Fruit fly (Drosophila melanogaster) whole organism, embryonic: ENCODE data around the gene CG10365.

Experiments
- Atf3 ChIP-seq: fragments of 200-800 bp; sonication (Bioruptor generic); optimal IDR thresholded peaks from 3 replicates; lab custom pipeline; 2016; ENCODE audit warnings: missing biosample characterization, missing genetic modification characterization
- Blimp-1 ChIP-seq: fragments of 200-800 bp; sonication (Bioruptor generic); optimal IDR thresholded peaks from 3 replicates; lab custom pipeline; 2018; ENCODE audit warnings: missing biosample characterization, missing genetic modification characterization, mild to moderate bottlenecking, moderate library complexity, missing genetic modification reagents
- CG11247 ChIP-seq: fragments of 200-800 bp; sonication (Bioruptor generic); IDR thresholded peaks from 2 replicates; pipeline ENCODE4 v1.3.6; 2022; ENCODE audit warnings: missing biosample characterization, missing genetic modification characterization
- CG11695 ChIP-seq: fragments of 200-800 bp; sonication (Bioruptor generic); IDR thresholded peaks from 3 replicates; pipeline ENCODE4 v1.3.6; 2022; ENCODE audit warnings: missing biosample characterization, missing genetic modification characterization
- CG12769 ChIP-seq: fragments of 200-800 bp; sonication (Bioruptor generic); optimal IDR thresholded peaks from 2 replicates; lab custom pipeline; 2019; ENCODE audit warnings: missing biosample characterization, mild to moderate bottlenecking, missing genetic modification characterization, moderate library complexity
- CG13624 ChIP-seq: fragments of 200-800 bp; sonication (Bioruptor generic); optimal IDR thresholded peaks from 2 replicates; lab custom pipeline; 2016; ENCODE audit warnings: missing biosample characterization, missing genetic modification characterization
- CG17328 ChIP-seq: fragments of 200-800 bp; sonication (Bioruptor generic); IDR thresholded peaks from 2 replicates; pipeline ENCODE4 v1.3.6; 2022; ENCODE audit warnings: missing biosample characterization, missing genetic modification characterization
- CG18619 ChIP-seq: fragments of 200-800 bp; sonication (Bioruptor generic); optimal IDR thresholded peaks from 3 replicates; lab custom pipeline; 2017; ENCODE audit warnings: missing biosample characterization, mild to moderate bottlenecking, missing genetic modification characterization
- CG2199 ChIP-seq: fragments of 200-800 bp; sonication (Bioruptor generic); IDR thresholded peaks from 3 replicates; pipeline ENCODE4 v1.3.6; 2022; ENCODE audit warnings: missing biosample characterization, missing genetic modification characterization
- CG31441 ChIP-seq: fragments of 200-800 bp; sonication (Bioruptor generic); IDR thresholded peaks from 2 replicates; pipeline ENCODE4 v1.3.6; 2022; ENCODE audit warnings: missing biosample characterization, missing genetic modification characterization
- CG4820 ChIP-seq: fragments of 200-800 bp; sonication (Bioruptor generic); optimal IDR thresholded peaks from 3 replicates; lab custom pipeline; 2016; ENCODE audit warnings: missing biosample characterization, missing genetic modification characterization
- CG6254 ChIP-seq: fragments of 200-800 bp; sonication (Bioruptor generic); optimal IDR thresholded peaks from 3 replicates; lab custom pipeline; 2017; ENCODE audit warnings: mild to moderate bottlenecking, missing biosample characterization, missing genetic modification reagents, missing genetic modification characterization
- CG7839 ChIP-seq: fragments of 200-800 bp; sonication (Bioruptor generic); optimal IDR thresholded peaks from 3 replicates; lab custom pipeline; 2018; ENCODE audit warnings: missing biosample characterization, mild to moderate bottlenecking, missing genetic modification characterization, moderate library complexity
- CG7963 ChIP-seq: fragments of 200-800 bp; sonication (Bioruptor generic); IDR thresholded peaks from 3 replicates; pipeline ENCODE4 v1.3.6; 2022; ENCODE audit warnings: missing biosample characterization, missing genetic modification characterization; ENCODE audit not compliant: partially characterized antibody
- CG8089 ChIP-seq: fragments of 200-800 bp; sonication (Bioruptor generic); optimal IDR thresholded peaks from 3 replicates; lab custom pipeline; 2016; ENCODE audit warnings: missing biosample characterization, missing genetic modification characterization
- CG8359 ChIP-seq: fragments of 200-800 bp; sonication (Bioruptor generic); optimal IDR thresholded peaks from 2 replicates; lab custom pipeline; 2017; ENCODE audit warnings: missing biosample characterization, mild to moderate bottlenecking, missing genetic modification characterization, borderline replicate concordance
- ERR ChIP-seq: fragments of 200-800 bp; sonication (Bioruptor generic); optimal IDR thresholded peaks from 2 replicates; lab custom pipeline; 2016; ENCODE audit warnings: missing biosample characterization, missing genetic modification characterization
- Elba2 ChIP-seq: fragments of 200-800 bp; sonication (Bioruptor generic); optimal IDR thresholded peaks from 3 replicates; lab custom pipeline; 2016; ENCODE audit warnings: missing biosample characterization, missing genetic modification characterization
- H15 ChIP-seq: fragments of 200-800 bp; sonication (Bioruptor generic); IDR thresholded peaks from 3 replicates; pipeline ENCODE4 v1.3.6; 2022; ENCODE audit warnings: missing biosample characterization, missing genetic modification characterization
- Hsf ChIP-seq: fragments of 200-800 bp; sonication (Bioruptor generic); optimal IDR thresholded peaks from 3 replicates; lab custom pipeline; 2016; ENCODE audit warnings: missing biosample characterization, missing genetic modification characterization
- Med ChIP-seq: fragments of 200-800 bp; sonication (Bioruptor generic); peaks from one replicate; lab custom pipeline; 2016; ENCODE audit warnings: missing biosample characterization, missing genetic modification characterization, mild to moderate bottlenecking, inconsistent platforms, moderate library complexity
- NFAT ChIP-seq: fragments of 200-800 bp; sonication (Bioruptor generic); IDR thresholded peaks from 2 replicates; pipeline ENCODE4 v1.3.6; 2022; ENCODE audit warnings: missing biosample characterization, missing genetic modification characterization
- Opbp ChIP-seq: fragments of 200-800 bp; sonication (Bioruptor generic); IDR thresholded peaks from 3 replicates; pipeline ENCODE4 v1.3.6; 2022; ENCODE audit warnings: missing biosample characterization, missing genetic modification characterization; ENCODE audit not compliant: partially characterized antibody
- Pdp1 ChIP-seq, 2 experiments: fragments of 200-800 bp; sonication (Bioruptor generic); optimal IDR thresholded peaks; 3 replicates each; lab custom pipeline; 2016; ENCODE audit warnings: missing biosample characterization in 2 of 2, missing genetic modification characterization in 2 of 2, mild to moderate bottlenecking in 1 of 2, moderate library complexity in 1 of 2
- Poxn ChIP-seq: fragments of 200-800 bp; sonication (Bioruptor generic); IDR thresholded peaks from 2 replicates; pipeline ENCODE4 v1.3.6; 2022; ENCODE audit warnings: missing biosample characterization, missing genetic modification characterization
- Scr ChIP-seq: fragments of 200-800 bp; sonication (Bioruptor generic); IDR thresholded peaks from 2 replicates; pipeline ENCODE4 v1.3.6; 2022; ENCODE audit warnings: missing biosample characterization, missing genetic modification characterization; ENCODE audit not compliant: partially characterized antibody
- Sin3A ChIP-seq: fragments of >200 bp; optimal IDR thresholded peaks from 2 replicates; lab custom pipeline; 2018
- Sox102F ChIP-seq: fragments of 200-800 bp; sonication (Bioruptor generic); optimal IDR thresholded peaks from 2 replicates; lab custom pipeline; 2018; ENCODE audit warnings: missing biosample characterization, mild to moderate bottlenecking, missing genetic modification characterization, moderate library complexity
- YL-1 ChIP-seq: fragments of 200-800 bp; sonication (Bioruptor generic); optimal IDR thresholded peaks from 3 replicates; lab custom pipeline; 2017; ENCODE audit warnings: missing biosample characterization, mild to moderate bottlenecking, missing genetic modification characterization
- ash1 ChIP-seq: fragments of 200-800 bp; sonication (Bioruptor generic); optimal IDR thresholded peaks from 2 replicates; lab custom pipeline; 2018; ENCODE audit warnings: missing biosample characterization, mild to moderate bottlenecking, missing genetic modification characterization
- bsh ChIP-seq, 2 experiments: fragments of 200-800 bp; sonication (Bioruptor generic); optimal IDR thresholded peaks; 2 replicates each; lab custom pipeline; 2017 to 2018; ENCODE audit warnings: mild to moderate bottlenecking in 2 of 2, missing biosample characterization in 2 of 2, missing genetic modification characterization in 2 of 2, moderate library complexity in 1 of 2
- dimm ChIP-seq: fragments of 200-800 bp; sonication (Bioruptor generic); IDR thresholded peaks from 2 replicates; pipeline ENCODE4 v1.3.6; 2022; ENCODE audit warnings: missing biosample characterization, missing genetic modification characterization
- dmrt99B ChIP-seq: fragments of 200-800 bp; sonication (Bioruptor generic); optimal IDR thresholded peaks from 2 replicates; lab custom pipeline; 2018; ENCODE audit warnings: missing biosample characterization, mild to moderate bottlenecking, missing genetic modification characterization, moderate library complexity
- dpn ChIP-seq, 2 experiments: fragments of 200-800 bp; sonication (Bioruptor generic); optimal IDR thresholded peaks; 3 replicates each; lab custom pipeline; 2016; ENCODE audit warnings: missing biosample characterization in 2 of 2, missing genetic modification characterization in 2 of 2
- eve ChIP-seq, 2 experiments: fragments of >200 bp; optimal IDR thresholded peaks; 2 replicates each; lab custom pipeline; 2017; ENCODE audit warnings: missing biosample characterization in 2 of 2, missing genetic modification characterization in 2 of 2
- fd64A ChIP-seq: fragments of 200-800 bp; sonication (Bioruptor generic); optimal IDR thresholded peaks from 3 replicates; lab custom pipeline; 2018; ENCODE audit warnings: missing biosample characterization, mild to moderate bottlenecking, missing genetic modification characterization
- gce ChIP-seq: fragments of 200-800 bp; sonication (Bioruptor generic); IDR thresholded peaks from 3 replicates; pipeline ENCODE4 v1.3.6; 2022; ENCODE audit warnings: missing biosample characterization, missing genetic modification characterization
- insv ChIP-seq, 2 experiments: fragments of 200-800 bp; sonication (Bioruptor generic); optimal IDR thresholded peaks; 3 replicates each; lab custom pipeline; 2016 to 2018; ENCODE audit warnings: missing biosample characterization in 2 of 2, missing genetic modification characterization in 2 of 2
- jumu ChIP-seq: fragments of 200-800 bp; sonication (Bioruptor generic); optimal IDR thresholded peaks from 3 replicates; lab custom pipeline; 2016; ENCODE audit warnings: missing biosample characterization, missing genetic modification characterization
- kay ChIP-seq: fragments of 200-800 bp; sonication (Bioruptor generic); optimal IDR thresholded peaks from 2 replicates; lab custom pipeline; 2016; ENCODE audit warnings: missing biosample characterization, missing genetic modification characterization
- mld ChIP-seq: fragments of 200-800 bp; sonication (Bioruptor generic); IDR thresholded peaks from 3 replicates; pipeline ENCODE4 v1.3.6; 2022; ENCODE audit warnings: missing biosample characterization, missing genetic modification characterization; ENCODE audit not compliant: partially characterized antibody
- sr ChIP-seq: fragments of 200-800 bp; sonication (Bioruptor generic); IDR thresholded peaks from 3 replicates; pipeline ENCODE4 v1.3.6; 2022; ENCODE audit warnings: missing biosample characterization, missing genetic modification characterization
- unpg ChIP-seq: fragments of 200-800 bp; sonication (Bioruptor generic); optimal IDR thresholded peaks from 3 replicates; lab custom pipeline; 2018; ENCODE audit warnings: missing biosample characterization, mild to moderate bottlenecking, missing genetic modification characterization, moderate library complexity
- wek ChIP-seq: fragments of 200-800 bp; sonication (Bioruptor generic); optimal IDR thresholded peaks from 3 replicates; lab custom pipeline; 2018; ENCODE audit warnings: missing biosample characterization, mild to moderate bottlenecking, missing genetic modification characterization, moderate library complexity
- zfh1 ChIP-seq: fragments of 200-800 bp; sonication (Bioruptor generic); IDR thresholded peaks from 3 replicates; pipeline ENCODE4 v1.3.6; 2022; ENCODE audit warnings: missing biosample characterization, missing genetic modification characterization

CG10365 gene

DNA sequence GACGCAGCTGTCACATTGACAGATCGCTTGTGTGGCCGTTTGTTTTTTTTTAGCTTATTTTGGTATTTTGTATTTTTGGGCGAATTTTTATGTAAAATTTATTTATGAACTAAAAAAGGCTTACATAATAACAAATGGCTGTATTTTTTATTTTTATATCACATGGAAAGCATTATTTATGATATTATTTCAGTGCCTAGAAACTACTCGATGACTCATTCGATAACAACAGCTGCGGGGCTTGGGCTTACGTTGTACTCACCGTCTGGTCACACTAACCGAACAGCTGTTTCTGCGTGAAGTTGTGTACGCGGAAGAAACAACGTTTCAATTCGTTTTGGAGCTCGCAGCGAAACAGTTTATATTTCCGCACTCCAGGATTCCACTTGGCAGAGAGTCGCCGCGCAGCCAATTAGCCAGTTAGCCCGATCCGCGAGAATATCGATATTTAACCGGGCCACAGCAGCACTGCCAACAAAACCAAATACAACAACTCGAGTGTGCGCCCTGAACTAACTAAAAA is 9.9 kb downstream of the CG10365 start, which contains the start of the genes Hmgcr and Rpn9 (continued):
- TF ChIP-seq CG13624 (GFP tag; lab: Kevin White, UChicago) = peak; percentile 14
- peak; percentile 30 for TF ChIP-seq wek (GFP tag; lab: Kevin White, UChicago)
- TF ChIP-seq Sin3A (lab: Kevin White, UChicago) = peak; percentile 95
- TF ChIP-seq CG31441 = peak; percentile 42
- no peak for TF ChIP-seq ash1 (GFP tag; lab: Kevin White, UChicago)
- TF ChIP-seq Opbp (GFP tag; lab: Robert Waterston, UW) = 0 out of 3 replicates have a peak, but pooled peaks have one; percentile 48
- TF ChIP-seq CG4820 (GFP tag; lab: Kevin White, UChicago) = no peak
- no peak for TF ChIP-seq Poxn (GFP tag; lab: Robert Waterston, UW)
- peak; percentile 87 for TF ChIP-seq YL-1
- TF ChIP-seq CG7963 (GFP tag; lab: Robert Waterston, UW) = 0 out of 3 replicates have a peak, but pooled peaks have one; percentile 22
- TF ChIP-seq zfh1 (GFP tag; lab: Robert Waterston, UW) = no peak
- peak; percentile 21 for TF ChIP-seq unpg (GFP tag; lab: Kevin White, UChicago)
- TF ChIP-seq mld (GFP tag; lab: Robert Waterston, UW) = 0 out of 3 replicates have a peak, but pooled peaks have one; percentile 64
- TF ChIP-seq Scr (GFP tag; lab: Robert Waterston, UW) = 0 out of 2 replicates have a peak, but pooled peaks have one; percentile 24
- TF ChIP-seq ERR (GFP tag; lab: Kevin White, UChicago) = peak; percentile 11
- no peak for TF ChIP-seq Atf3 (GFP tag; lab: Kevin White, UChicago)
- peak; percentile 0 for TF ChIP-seq CG8089 (GFP tag; lab: Kevin White, UChicago)

DNA sequence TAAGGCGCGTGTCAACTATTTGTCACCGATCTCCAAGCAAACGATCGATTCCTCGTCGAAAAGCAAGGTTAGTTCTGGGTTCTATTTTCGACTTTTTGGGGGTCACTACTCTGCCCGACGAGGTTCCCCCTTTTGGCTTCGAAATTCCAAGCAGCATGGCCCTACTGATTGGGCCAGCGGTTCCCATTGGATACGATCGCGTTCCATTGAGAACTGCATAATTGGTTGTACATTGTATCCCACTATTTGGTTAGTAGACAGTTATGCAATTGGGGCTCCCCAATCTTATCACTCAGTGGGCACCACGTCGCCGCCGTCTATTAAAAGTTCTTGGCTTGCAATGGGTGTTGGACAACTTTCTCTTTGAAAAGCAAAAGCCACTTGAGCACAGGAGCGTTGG is 10.6 kb downstream of the CG10365 start:
- TF ChIP-seq insv (GFP tag; optimal IDR thresholded peaks at IDR 0.05; lab: Kevin White, UChicago) (peak in 1 of 2 experiments; percentile 54), gce (GFP tag; lab: Robert Waterston, UW) (peak; percentile 32; the same call in 1 of the 3 replicates), CG12769 (tag; lab: Kevin White, UChicago) (peak; percentile 24), CG2199 (GFP tag; lab: Robert Waterston, UW) (0 out of 3 replicates have a peak, but pooled peaks have one; percentile 22), Blimp-1 (peak; percentile 68), Elba2 (peak; percentile 51), kay (GFP tag; lab: Kevin White, UChicago) (no peak), Med (GFP tag; lab: Kevin White, UChicago) (peak; percentile 18), dimm (no peak), sr (no peak), CG8359 (GFP tag; lab: Kevin White, UChicago) (peak; percentile 16), Pdp1 (GFP tag; optimal IDR thresholded peaks at IDR 0.05; lab: Kevin White, UChicago) (peak in 1 of 2 experiments; percentile 91)

DNA sequence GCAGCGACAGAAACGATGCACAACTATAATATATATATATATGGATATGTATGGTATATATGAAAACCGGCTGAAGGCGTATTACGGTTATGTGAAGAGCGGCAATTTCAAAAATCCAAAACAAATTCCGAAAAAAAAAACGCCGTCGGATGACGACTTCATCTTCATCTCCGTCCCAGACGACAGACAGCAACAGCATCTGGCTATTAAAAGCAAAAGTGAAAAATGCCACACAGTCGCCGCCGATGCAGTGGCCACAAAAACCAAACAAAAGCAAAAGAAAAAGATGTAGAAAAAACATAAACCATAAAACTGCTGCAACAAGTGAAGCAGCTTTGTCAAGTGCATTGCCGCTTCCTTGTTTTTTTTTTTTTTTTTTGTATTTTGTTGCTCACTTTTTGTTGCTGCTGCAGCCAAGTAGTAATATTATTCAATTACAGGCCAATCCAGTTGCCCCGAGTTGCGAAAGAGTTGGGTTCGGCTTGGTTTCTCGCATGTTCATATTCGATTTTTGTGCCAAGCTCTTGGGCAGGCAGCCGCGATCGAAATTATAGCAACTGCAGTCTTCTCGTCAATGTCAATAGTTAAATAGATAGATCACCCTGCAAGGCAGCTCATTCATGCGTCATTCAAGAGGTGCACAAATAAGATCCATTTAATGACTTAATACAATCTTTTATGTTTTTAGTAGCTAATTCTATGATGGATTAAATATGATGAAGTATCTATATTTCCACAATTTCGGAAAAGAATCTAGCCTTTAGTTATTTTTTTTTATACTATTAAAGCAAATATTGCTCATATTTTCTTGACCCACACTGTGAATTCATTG is 11.7 kb downstream of the CG10365 start:
- TF ChIP-seq zfh1 (GFP tag; lab: Robert Waterston, UW) (peak; percentile 39; the same call in 1 of the 3 replicates), dmrt99B (peak; percentile 73), NFAT (GFP tag; lab: Robert Waterston, UW) (no peak), CG17328 (GFP tag; lab: Robert Waterston, UW) (no peak), CG11695 (GFP tag; lab: Robert Waterston, UW) (peak; percentile 13; the same call in 1 of the 3 replicates), fd64A (GFP tag; lab: Kevin White, UChicago) (no peak), eve (GFP tag; optimal IDR thresholded peaks at IDR 0.05; lab: Kevin White, UChicago) (peak in 1 of 2 experiments; percentile 81), Hsf (peak; percentile 24), Sox102F (GFP tag; lab: Kevin White, UChicago) (peak; percentile 48), CG6254 (peak; percentile 23), unpg (GFP tag; lab: Kevin White, UChicago) (peak; percentile 23), CG18619 (GFP tag; lab: Kevin White, UChicago) (no peak), H15 (no peak), CG2199 (GFP tag; lab: Robert Waterston, UW) (0 out of 3 replicates have a peak, but pooled peaks have one; percentile 63), CG11247 (GFP tag; lab: Robert Waterston, UW) (no peak), bsh (GFP tag; optimal IDR thresholded peaks at IDR 0.05; lab: Kevin White, UChicago) (peak in 1 of 2 experiments; percentile 7), dpn (GFP tag; optimal IDR thresholded peaks at IDR 0.05; lab: Kevin White, UChicago) (no peak), jumu (GFP tag; lab: Kevin White, UChicago) (no peak), CG7839 (tag; lab: Kevin White, UChicago) (peak; percentile 14)
